Worm (Caenorhabditis elegans): ENCODE results near the gene srt-70.

DNA sequence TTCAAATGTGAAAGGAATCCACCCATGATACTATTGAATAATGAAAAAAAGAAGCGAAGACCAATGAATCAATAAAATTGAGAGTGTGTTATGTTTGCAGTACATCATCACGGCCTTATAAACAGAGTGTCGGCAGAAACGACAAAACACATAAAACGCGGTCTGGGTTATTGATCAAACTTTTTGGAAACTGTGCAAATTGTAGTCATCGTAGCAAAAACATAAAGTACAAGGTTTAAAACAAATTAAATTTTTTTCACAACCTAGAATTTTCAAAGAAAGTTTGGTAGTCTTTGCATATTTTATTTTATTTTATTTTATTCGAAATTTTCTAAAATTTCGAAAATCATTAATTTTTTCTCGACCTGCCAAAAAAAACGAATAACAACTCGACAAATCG, 16.3 kb downstream of the srt-70 start, which contains the start of gene cest-35.1:
- no peak for TF ChIP-seq ztf-29 (GFP tag; IDR thresholded peaks at IDR 0.05)
- no peak for TF ChIP-seq flt-1 (GFP tag; IDR thresholded peaks at IDR 0.05)
- TF ChIP-seq med-1 (GFP tag; optimal IDR thresholded peaks at IDR 0.05; ENCODE audit: insufficient read depth) = no peak
- no peak for TF ChIP-seq tab-1 (GFP tag; IDR thresholded peaks at IDR 0.05)
- TF ChIP-seq klf-2 (GFP tag; conservative IDR thresholded peaks at IDR 0.05) = no peak
- TF ChIP-seq T22C8.4 (GFP tag; IDR thresholded peaks at IDR 0.05) = no peak
- no peak for TF ChIP-seq cog-1 (tag; optimal IDR thresholded peaks at IDR 0.05)
- no peak for TF ChIP-seq ztf-23 (GFP tag; IDR thresholded peaks at IDR 0.05)
- no peak for TF ChIP-seq ref-1 (GFP tag; conservative IDR thresholded peaks at IDR 0.05)
